Worm (Caenorhabditis elegans): ENCODE data around the gene srt-33.
"Not testable (repeated sequence)": the region's sequence is repeated elsewhere in the genome, so short reads cannot be mapped to it uniquely, and the experiment has no call there.

The srt-33 gene

ce11 chrV:14308164-14308563 lies 28.5 kb upstream of the srt-33 start, which contains the start of gene spig-5:
Gene spig-5 (plus strand): TSS chrV:14308464.
- not testable (repeated sequence) for TF ChIP-seq unc-62 (GFP tag; optimal IDR thresholded peaks at IDR 0.05)

- not testable (repeated sequence) for TF ChIP-seq unc-62 (GFP tag; optimal IDR thresholded peaks at IDR 0.05)
These were observed 27.1 kb upstream of the srt-33 start, which contains the start of gene spig-4 for ce11 chrV:14306771-14307170. Gene spig-4 (minus strand): TSS chrV:14306871.

DNA sequence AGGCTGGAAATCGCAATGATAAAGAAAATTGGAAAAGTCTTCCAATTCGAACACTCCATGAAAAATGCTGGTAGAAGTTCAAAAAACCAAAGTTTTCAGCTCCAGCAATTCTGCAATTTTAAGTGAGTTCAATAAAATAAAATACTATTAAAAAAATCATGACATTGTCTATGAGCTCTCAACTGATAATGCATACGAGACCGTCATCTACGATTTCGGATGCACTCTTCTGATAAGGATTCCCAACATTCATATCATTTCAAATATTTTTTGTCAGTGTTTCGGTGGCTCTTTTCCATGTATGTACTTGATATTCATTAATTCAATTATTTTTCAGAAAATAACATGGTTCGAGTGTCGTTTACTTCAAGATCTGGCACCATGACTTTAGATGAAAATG lies 21.4 kb upstream of the srt-33 start, which contains the start of gene F14D7.6:
Gene F14D7.6, plus strand, starts transcription at position 338 of the 400 bp plus-strand sequence.
- TF ChIP-seq unc-62 (GFP tag; optimal IDR thresholded peaks at IDR 0.05): no peak

- no peak for TF ChIP-seq unc-62 (GFP tag; optimal IDR thresholded peaks at IDR 0.05)
These were observed 19.9 kb upstream of the srt-33 start, which contains the start of the genes spig-3 and F14D7.12 for ce11 chrV:14299569-14300064. Gene spig-3 (minus strand): TSS chrV:14299669. Gene F14D7.12 (plus strand): TSS chrV:14300014.

- TF ChIP-seq unc-62 (GFP tag; optimal IDR thresholded peaks at IDR 0.05): no peak
These were observed 16.8 kb upstream of the srt-33 start, which contains the start of gene F14D7.3 for ce11 chrV:14296499-14296898. Gene F14D7.3 (plus strand): TSS chrV:14296799.

ce11 chrV:14294396-14294795 lies 14.7 kb upstream of the srt-33 start, which contains the start of gene F14D7.9:
Gene F14D7.9 (plus strand): TSS chrV:14294696.
- TF ChIP-seq unc-62 (GFP tag; optimal IDR thresholded peaks at IDR 0.05): no peak

DNA sequence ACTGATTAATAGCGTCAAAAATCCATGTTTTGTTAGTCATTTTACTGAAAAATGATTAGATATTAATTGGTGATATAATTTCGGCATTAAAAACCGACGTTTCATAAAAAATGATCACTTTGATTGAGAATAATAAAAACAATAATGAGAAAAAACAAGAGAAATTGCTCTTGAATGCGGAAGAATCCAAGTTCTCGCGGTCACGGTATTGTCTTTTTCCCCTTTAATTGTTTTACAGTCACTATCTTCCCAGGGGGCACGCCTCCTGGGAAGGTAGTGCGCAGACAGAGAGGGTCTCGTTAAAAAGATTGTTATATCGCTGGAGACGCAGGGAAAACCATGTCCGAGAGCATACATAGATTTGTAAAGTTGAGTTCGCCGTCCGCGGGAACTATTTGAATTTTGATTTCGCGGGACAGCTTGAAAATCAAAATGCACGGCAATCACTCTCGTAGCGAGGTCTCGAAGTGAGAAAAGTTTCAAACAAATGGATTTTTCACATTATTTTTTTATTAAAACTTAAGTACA lies 14.1 kb upstream of the srt-33 start, which contains the start of gene F14D7.2:
Gene F14D7.2, minus strand, starts transcription at position 51 of the 528 bp plus-strand sequence.
- TF ChIP-seq unc-62 (GFP tag; optimal IDR thresholded peaks at IDR 0.05): no peak

- TF ChIP-seq unc-62 (GFP tag; optimal IDR thresholded peaks at IDR 0.05): no peak
These were observed 11.0 kb upstream of the srt-33 start, which contains the start of gene F14D7.18 for ce11 chrV:14290636-14291035. Gene F14D7.18 (minus strand): TSS chrV:14290736.

DNA sequence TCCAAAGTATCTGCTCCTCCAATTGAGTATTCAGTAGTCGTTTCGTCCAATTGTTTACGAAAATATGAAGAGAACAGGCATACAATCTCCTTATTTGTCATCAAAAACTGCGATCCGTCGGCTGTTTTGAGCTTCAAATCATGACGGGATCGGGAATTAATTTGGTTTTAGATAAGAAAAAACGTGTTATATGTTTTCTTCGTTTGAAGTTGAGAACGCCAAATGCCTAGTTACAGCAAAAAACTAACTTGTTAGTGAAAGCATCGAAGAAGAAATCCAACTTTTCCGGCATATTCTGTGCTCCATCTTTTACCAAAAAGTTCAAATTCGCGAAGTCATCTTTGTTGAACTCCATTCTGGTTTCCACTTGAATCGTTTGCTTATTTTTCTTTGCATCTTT lies 9.7 kb upstream of the srt-33 start, which contains the start of gene F14D7.1:
Gene F14D7.1, minus strand, starts transcription at position 101 of the 400 bp plus-strand sequence.
- no peak for TF ChIP-seq unc-62 (GFP tag; optimal IDR thresholded peaks at IDR 0.05)

ce11 chrV:14285803-14286202 lies 6.1 kb upstream of the srt-33 start, which contains the start of gene F40G12.11:
Gene F40G12.11 (plus strand): TSS chrV:14286171.
- TF ChIP-seq unc-62 (GFP tag; optimal IDR thresholded peaks at IDR 0.05): no peak

ce11 chrV:14283241-14283640 lies 3.6 kb upstream of the srt-33 start, which contains the start of gene F40G12.10:
Gene F40G12.10 (plus strand): TSS chrV:14283541.
- no peak for TF ChIP-seq unc-62 (GFP tag; optimal IDR thresholded peaks at IDR 0.05)

DNA sequence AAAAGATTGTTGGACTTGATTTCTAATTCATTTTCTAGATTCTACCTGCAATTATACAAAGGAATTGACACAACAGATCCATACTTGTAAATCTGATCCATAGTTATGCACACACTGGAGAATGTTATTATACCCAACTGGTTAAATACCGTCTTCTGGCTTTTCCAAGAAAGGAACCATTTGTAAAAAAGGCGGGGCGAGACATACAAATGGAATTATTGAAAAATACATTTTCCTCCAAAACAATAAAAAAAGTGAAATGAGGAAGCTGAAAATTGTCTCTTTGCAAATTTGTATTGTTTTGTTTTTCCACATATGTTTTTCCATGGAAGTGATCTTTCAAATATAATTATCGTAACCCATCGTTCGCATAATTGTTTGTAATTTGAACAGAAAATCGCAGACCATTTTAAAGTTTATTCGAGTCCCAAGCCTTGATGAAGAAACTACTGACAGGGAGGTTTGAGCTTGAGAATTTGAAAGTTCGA lies 2.6 kb upstream of the srt-33 start, which contains the start of the genes srt-74 and F40G12.9:
Gene srt-74, minus strand, starts transcription at position 101 of the 488 bp plus-strand sequence.
Gene F40G12.9, plus strand, starts transcription at position 438 of the 488 bp plus-strand sequence.
- TF ChIP-seq unc-62 (GFP tag; optimal IDR thresholded peaks at IDR 0.05): no peak

ce11 chrV:14274268-14274667 lies 5.4 kb downstream of the srt-33 start, which contains the start of gene F40G12.7:
Gene F40G12.7 (plus strand): TSS chrV:14274568.
- TF ChIP-seq unc-62 (GFP tag; optimal IDR thresholded peaks at IDR 0.05): not testable (repeated sequence)

DNA sequence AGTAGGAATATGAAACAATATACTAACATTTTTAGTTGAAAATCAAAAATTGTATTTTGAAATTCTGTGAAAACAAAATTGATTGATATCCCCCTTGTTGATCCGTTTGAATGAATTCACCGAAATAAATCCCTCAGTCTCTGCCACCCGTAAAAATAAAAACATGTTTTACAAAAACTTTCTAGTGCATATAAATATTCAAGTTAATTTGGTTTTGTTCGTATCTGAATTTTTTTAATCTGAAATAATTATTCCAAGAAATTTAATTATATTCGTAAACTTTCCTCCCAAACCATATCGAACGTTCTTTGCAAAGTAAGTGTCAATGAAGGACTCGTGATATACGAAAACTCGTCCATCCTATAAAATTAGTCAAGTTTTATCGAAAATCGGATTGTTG lies 6.7 kb downstream of the srt-33 start, which contains the start of gene F40G12.6:
Gene F40G12.6, minus strand, starts transcription at position 101 of the 400 bp plus-strand sequence.
- no peak for TF ChIP-seq unc-62 (GFP tag; optimal IDR thresholded peaks at IDR 0.05)

DNA sequence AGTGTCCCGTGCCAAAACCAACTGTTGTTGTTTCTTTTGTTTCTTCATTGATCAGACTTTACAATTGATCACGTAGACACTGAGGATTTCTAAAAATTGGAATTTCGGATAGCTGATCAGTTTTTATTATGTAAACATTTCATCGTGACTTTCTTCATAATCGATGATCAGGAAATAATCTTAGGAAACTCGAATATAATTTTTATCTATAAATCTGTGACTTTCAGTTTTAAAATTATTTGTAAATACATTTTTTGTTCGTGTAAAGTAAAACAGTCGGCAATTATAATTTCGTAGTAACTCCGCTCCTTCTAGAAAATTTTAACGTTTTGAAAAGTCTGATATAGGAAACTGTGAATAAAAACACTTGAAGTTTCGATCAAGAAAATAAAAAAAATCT lies 8.9 kb downstream of the srt-33 start, which contains the start of gene F40G12.5:
Gene F40G12.5, minus strand, starts transcription at position 101 of the 400 bp plus-strand sequence.
- TF ChIP-seq unc-62 (GFP tag; optimal IDR thresholded peaks at IDR 0.05): no peak

- TF ChIP-seq unc-62 (GFP tag; optimal IDR thresholded peaks at IDR 0.05): no peak
These were observed 11.1 kb downstream of the srt-33 start, which contains the start of gene F40G12.4 for ce11 chrV:14268616-14269015. Gene F40G12.4 (minus strand): TSS chrV:14268716.
